Worm (Caenorhabditis elegans): ENCODE data around the gene F41H10.12.

DNA sequence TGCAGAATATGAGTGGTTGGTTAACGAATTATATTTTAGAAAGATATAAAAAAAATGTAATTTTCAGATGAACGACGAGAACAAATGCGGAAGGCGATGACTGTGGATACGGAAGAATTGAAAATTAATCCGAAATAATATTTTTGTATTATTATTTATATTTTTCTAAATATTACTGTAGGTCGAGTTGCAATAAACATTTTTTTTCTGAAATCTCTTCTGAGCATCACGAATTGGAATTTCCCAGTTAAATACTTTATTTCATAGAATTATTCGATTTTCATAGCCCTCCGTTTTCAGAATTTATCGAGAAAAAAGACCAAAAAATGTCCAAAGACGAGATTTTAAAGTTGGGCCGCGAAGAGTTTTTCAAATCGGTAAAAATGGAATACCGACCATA, 12.4 kb downstream of the F41H10.12 start, which contains the start of gene ZK616.2:
- TF ChIP-seq ZK546.5 (tag; optimal IDR thresholded peaks at IDR 0.05) (no peak), lin-15B (tag; optimal IDR thresholded peaks at IDR 0.05) (no peak), nfya-1 (tag; optimal IDR thresholded peaks at IDR 0.05; ENCODE audit: insufficient read depth) (no peak), pha-4 (tag; optimal IDR thresholded peaks at IDR 0.05) (no peak), egl-27 (tag; optimal IDR thresholded peaks at IDR 0.05) (no peak), nhr-237 (tag; optimal IDR thresholded peaks at IDR 0.05) (no peak), aly-2 (tag; optimal IDR thresholded peaks at IDR 0.05) (no peak), nhr-25 (tag; optimal IDR thresholded peaks at IDR 0.05) (no peak), daf-12 (tag; optimal IDR thresholded peaks at IDR 0.05) (no peak), skn-1 (tag; optimal IDR thresholded peaks at IDR 0.05) (no peak), ztf-11 (tag; optimal IDR thresholded peaks at IDR 0.05) (no peak)

All from whole organism, L3 larva.